Fruit fly (Drosophila melanogaster): ENCODE measurements around the gene beta'COP.

Gene beta'COP

dm6 chr2L:13378488-13378964, at the start of gene beta'COP, which contains the start of gene CG9302:
Gene beta'COP, plus strand, starts transcription at chr2L:13378902.
Gene CG9302, minus strand, starts transcription at chr2L:13378538.
- TF ChIP-seq Myc (optimal IDR thresholded peaks at IDR 0.05) (no peak), Sin3A (optimal IDR thresholded peaks at IDR 0.05) (peak; percentile 51)

- TF ChIP-seq insv (optimal IDR thresholded peaks at IDR 0.05): no peak
- TF ChIP-seq Myc (optimal IDR thresholded peaks at IDR 0.05): no peak
- no peak for TF ChIP-seq Sin3A (optimal IDR thresholded peaks at IDR 0.05)
- no peak for TF ChIP-seq ttk (optimal IDR thresholded peaks at IDR 0.05)
- no peak for TF ChIP-seq psq (optimal IDR thresholded peaks at IDR 0.05)
- TF ChIP-seq h (optimal IDR thresholded peaks at IDR 0.05): no peak
These were observed 47.7 kb upstream of the beta'COP start, which contains the start of gene hbt for dm6 chr2L:13331021-13331420. Gene hbt, minus strand, starts transcription at chr2L:13331121.

dm6 chr2L:13331868-13332544, 46.7 kb upstream of the beta'COP start:
- TF ChIP-seq insv (optimal IDR thresholded peaks at IDR 0.05) (no peak), Sin3A (optimal IDR thresholded peaks at IDR 0.05) (no peak), ttk (optimal IDR thresholded peaks at IDR 0.05) (no peak), h (optimal IDR thresholded peaks at IDR 0.05) (no peak), Myc (optimal IDR thresholded peaks at IDR 0.05) (no peak), psq (optimal IDR thresholded peaks at IDR 0.05) (no peak)

- TF ChIP-seq psq (optimal IDR thresholded peaks at IDR 0.05): no peak
- no peak for TF ChIP-seq h (optimal IDR thresholded peaks at IDR 0.05)
- TF ChIP-seq insv (optimal IDR thresholded peaks at IDR 0.05): no peak
- no peak for TF ChIP-seq ttk (optimal IDR thresholded peaks at IDR 0.05)
- TF ChIP-seq Myc (optimal IDR thresholded peaks at IDR 0.05): no peak
- no peak for TF ChIP-seq Sin3A (optimal IDR thresholded peaks at IDR 0.05)
These were observed 46.0 kb upstream of the beta'COP start for dm6 chr2L:13332736-13333135.

- no peak for TF ChIP-seq h (optimal IDR thresholded peaks at IDR 0.05)
- no peak for TF ChIP-seq ttk (optimal IDR thresholded peaks at IDR 0.05)
- no peak for TF ChIP-seq psq (optimal IDR thresholded peaks at IDR 0.05)
- TF ChIP-seq Sin3A (optimal IDR thresholded peaks at IDR 0.05): no peak
- no peak for TF ChIP-seq insv (optimal IDR thresholded peaks at IDR 0.05)
- no peak for TF ChIP-seq Myc (optimal IDR thresholded peaks at IDR 0.05)
These were observed 31.2 kb upstream of the beta'COP start, which contains the start of gene CG16826 for dm6 chr2L:13347473-13347872. Gene CG16826, plus strand, starts transcription at chr2L:13347773.

- TF ChIP-seq h (optimal IDR thresholded peaks at IDR 0.05) (no peak), Sin3A (optimal IDR thresholded peaks at IDR 0.05) (no peak), insv (optimal IDR thresholded peaks at IDR 0.05) (no peak), psq (optimal IDR thresholded peaks at IDR 0.05) (no peak), ttk (optimal IDR thresholded peaks at IDR 0.05) (no peak), Myc (optimal IDR thresholded peaks at IDR 0.05) (no peak)
These were observed 29.3 kb upstream of the beta'COP start for dm6 chr2L:13349237-13349902.

- TF ChIP-seq Sin3A (optimal IDR thresholded peaks at IDR 0.05): no peak
- no peak for TF ChIP-seq psq (optimal IDR thresholded peaks at IDR 0.05)
- TF ChIP-seq insv (optimal IDR thresholded peaks at IDR 0.05): no peak
- TF ChIP-seq Myc (optimal IDR thresholded peaks at IDR 0.05): no peak
- TF ChIP-seq h (optimal IDR thresholded peaks at IDR 0.05): no peak
- no peak for TF ChIP-seq ttk (optimal IDR thresholded peaks at IDR 0.05)
These were observed 23.9 kb upstream of the beta'COP start, which contains the start of gene CG9395 for dm6 chr2L:13354580-13355347. Gene CG9395, minus strand, starts transcription at chr2L:13355073.

dm6 chr2L:13361465-13361864, 17.2 kb upstream of the beta'COP start, which contains the start of gene CG9377:
Gene CG9377, minus strand, starts transcription at chr2L:13361565.
- TF ChIP-seq insv (optimal IDR thresholded peaks at IDR 0.05) (no peak), ttk (optimal IDR thresholded peaks at IDR 0.05) (no peak), psq (optimal IDR thresholded peaks at IDR 0.05) (no peak), Myc (optimal IDR thresholded peaks at IDR 0.05) (no peak), Sin3A (optimal IDR thresholded peaks at IDR 0.05) (no peak)

dm6 chr2L:13362953-13363352, 15.7 kb upstream of the beta'COP start:
- no peak for TF ChIP-seq Sin3A (optimal IDR thresholded peaks at IDR 0.05)
- no peak for TF ChIP-seq Myc (optimal IDR thresholded peaks at IDR 0.05)
- no peak for TF ChIP-seq psq (optimal IDR thresholded peaks at IDR 0.05)
- no peak for TF ChIP-seq h (optimal IDR thresholded peaks at IDR 0.05)
- no peak for TF ChIP-seq ttk (optimal IDR thresholded peaks at IDR 0.05)
- TF ChIP-seq insv (optimal IDR thresholded peaks at IDR 0.05): no peak

- no peak for TF ChIP-seq insv (optimal IDR thresholded peaks at IDR 0.05)
- no peak for TF ChIP-seq h (optimal IDR thresholded peaks at IDR 0.05)
- TF ChIP-seq psq (optimal IDR thresholded peaks at IDR 0.05): no peak
- TF ChIP-seq ttk (optimal IDR thresholded peaks at IDR 0.05): no peak
- no peak for TF ChIP-seq Myc (optimal IDR thresholded peaks at IDR 0.05)
- TF ChIP-seq Sin3A (optimal IDR thresholded peaks at IDR 0.05): no peak
These were observed 12.5 kb upstream of the beta'COP start, which contains the start of the genes Nnp-1 and Grx3 for dm6 chr2L:13366109-13366747. Gene Nnp-1, minus strand, starts transcription at chr2L:13366189. Gene Grx3, plus strand, starts transcription at chr2L:13366447.

dm6 chr2L:13367378-13367777, 11.3 kb upstream of the beta'COP start, which contains the start of gene Tap42:
Gene Tap42, plus strand, starts transcription at chr2L:13367617.
- TF ChIP-seq insv (optimal IDR thresholded peaks at IDR 0.05): no peak
- no peak for TF ChIP-seq h (optimal IDR thresholded peaks at IDR 0.05)
